Worm (Caenorhabditis elegans): Measurements from ENCODE around the gene Y54G2A.28.

ce11 chrIV:2994883-2995282, 17.3 kb downstream of the Y54G2A.28 start:
- TF ChIP-seq ceh-31 (tag; optimal IDR thresholded peaks at IDR 0.05) (no peak), C08G9.2 (tag; optimal IDR thresholded peaks at IDR 0.05) (no peak), hlh-15 (tag; optimal IDR thresholded peaks at IDR 0.05) (no peak), unc-86 (tag; optimal IDR thresholded peaks at IDR 0.05) (no peak), ceh-45 (GFP tag; IDR thresholded peaks at IDR 0.05) (no peak), ttx-3 (tag; optimal IDR thresholded peaks at IDR 0.05) (no peak), pha-4 (tag; optimal IDR thresholded peaks at IDR 0.05) (no peak), rnt-1 (tag; optimal IDR thresholded peaks at IDR 0.05) (no peak), ceh-9 (tag; optimal IDR thresholded peaks at IDR 0.05) (no peak), lin-11 (tag; optimal IDR thresholded peaks at IDR 0.05) (no peak)
